Fruit fly (Drosophila melanogaster) Kc167 (cell line): Measurements from ENCODE around the gene Vm34Ca.

ENCODE experiments used
- Sin3A ChIP-seq: fragments of >200 bp; optimal IDR thresholded peaks from 2 replicates; lab custom pipeline; 2018; ENCODE audit warnings: missing external identifiers
- h ChIP-seq: fragments of >200 bp; optimal IDR thresholded peaks from 3 replicates; lab custom pipeline; 2018; ENCODE audit warnings: missing external identifiers
- psq ChIP-seq: fragments of >200 bp; optimal IDR thresholded peaks from 2 replicates; lab custom pipeline; 2017; ENCODE audit warnings: missing external identifiers

dm6 chr2L:13398614-13399161 lies 12.7 kb downstream of the Vm34Ca start, which contains the start of the genes CG10859 and CG7110:
- TF ChIP-seq h (lab: Kevin White, UChicago) (no peak), Sin3A (lab: Kevin White, UChicago) (no peak), psq (lab: Kevin White, UChicago) (no peak)
